Worm (Caenorhabditis elegans) whole organism, L3 larva: ENCODE results near the gene R31.2.
A peak's percentile ranks its signal among the peaks of the same experiment; 100 is the strongest.

Experiments
- R02D3.7 ChIP-seq: fragments of 150-350 bp; optimal IDR thresholded peaks from 2 replicates; lab custom pipeline; 2014; ENCODE audit warnings: missing biosample characterization, missing genetic modification characterization
- ZK546.5 ChIP-seq: sonication (generic microtip); optimal IDR thresholded peaks from 2 replicates; lab custom pipeline; 2017; ENCODE audit warnings: missing biosample characterization, missing genetic modification characterization
- aly-2 ChIP-seq: fragments of 150-350 bp; optimal IDR thresholded peaks from 2 replicates; lab custom pipeline; 2014; ENCODE audit warnings: missing biosample characterization, missing genetic modification characterization
- ama-1 ChIP-seq: fragments of 150-350 bp; optimal IDR thresholded peaks from 2 replicates; lab custom pipeline; 2018
- ceh-16 ChIP-seq: sonication (generic microtip); optimal IDR thresholded peaks from 2 replicates; lab custom pipeline; 2017; ENCODE audit warnings: missing biosample characterization, missing genetic modification characterization
- ceh-28 ChIP-seq: fragments of 150-350 bp; optimal IDR thresholded peaks from 2 replicates; lab custom pipeline; 2014; ENCODE audit warnings: missing biosample characterization, missing genetic modification reagents, missing genetic modification characterization
- ceh-82 ChIP-seq: fragments of 150-350 bp; optimal IDR thresholded peaks from 2 replicates; lab custom pipeline; 2014; ENCODE audit warnings: missing biosample characterization, missing genetic modification characterization
- egl-5 ChIP-seq: fragments of 150-350 bp; optimal IDR thresholded peaks from 2 replicates; lab custom pipeline; 2017; ENCODE audit warnings: missing biosample characterization, missing genetic modification reagents, missing genetic modification characterization, inconsistent platforms
- elt-1 ChIP-seq: fragments of 150-350 bp; optimal IDR thresholded peaks from 2 replicates; lab custom pipeline; 2014; ENCODE audit warnings: missing biosample characterization, missing genetic modification characterization
- elt-2 ChIP-seq: sonication (generic microtip); optimal IDR thresholded peaks from 2 replicates; lab custom pipeline; 2016; ENCODE audit warnings: missing genetic modification reagents, mild to moderate bottlenecking, missing genetic modification characterization, missing compliant biosample characterization
- eor-1 ChIP-seq, 2 experiments: fragments of 150-350 bp; optimal IDR thresholded peaks; 2 replicates each; lab custom pipeline; 2014 to 2018; ENCODE audit warnings: missing biosample characterization in 2 of 2, missing genetic modification characterization in 2 of 2
- fkh-10 ChIP-seq: sonication (generic microtip); optimal IDR thresholded peaks from 2 replicates; lab custom pipeline; 2017; ENCODE audit warnings: missing biosample characterization, missing genetic modification reagents, missing genetic modification characterization
- fos-1 ChIP-seq: fragments of 150-350 bp; optimal IDR thresholded peaks from 2 replicates; lab custom pipeline; 2014; ENCODE audit warnings: missing biosample characterization, missing genetic modification characterization
- hmg-11 ChIP-seq: sonication (generic microtip); optimal IDR thresholded peaks from 2 replicates; lab custom pipeline; 2016; ENCODE audit warnings: missing genetic modification characterization, missing compliant biosample characterization
- lin-39 ChIP-seq: fragments of 150-350 bp; optimal IDR thresholded peaks from 2 replicates; lab custom pipeline; 2018; ENCODE audit warnings: missing biosample characterization, missing genetic modification reagents, missing genetic modification characterization
- lsy-12 ChIP-seq: sonication (generic microtip); optimal IDR thresholded peaks from 2 replicates; lab custom pipeline; 2016; ENCODE audit warnings: mild to moderate bottlenecking, missing genetic modification characterization, missing compliant biosample characterization
- mml-1 ChIP-seq: fragments of 150-350 bp; sonication (generic microtip); optimal IDR thresholded peaks from 3 replicates; lab custom pipeline; 2014; ENCODE audit warnings: missing biosample characterization, missing genetic modification characterization
- nhr-11 ChIP-seq: fragments of 150-350 bp; optimal IDR thresholded peaks from 2 replicates; lab custom pipeline; 2014; ENCODE audit warnings: missing biosample characterization, missing genetic modification characterization
- nhr-12 ChIP-seq: fragments of 150-350 bp; optimal IDR thresholded peaks from 2 replicates; lab custom pipeline; 2014; ENCODE audit warnings: missing biosample characterization, missing genetic modification characterization
- nhr-23 ChIP-seq: fragments of 150-350 bp; optimal IDR thresholded peaks from 2 replicates; lab custom pipeline; 2014; ENCODE audit warnings: missing biosample characterization, missing genetic modification reagents, missing genetic modification characterization
- nhr-237 ChIP-seq: fragments of 150-350 bp; optimal IDR thresholded peaks from 2 replicates; lab custom pipeline; 2014; ENCODE audit warnings: missing biosample characterization, missing genetic modification characterization
- nhr-25 ChIP-seq: sonication (generic microtip); optimal IDR thresholded peaks from 2 replicates; lab custom pipeline; 2017; ENCODE audit warnings: missing biosample characterization, missing genetic modification characterization
- nhr-43 ChIP-seq: sonication (generic microtip); optimal IDR thresholded peaks from 2 replicates; lab custom pipeline; 2016; ENCODE audit warnings: mild to moderate bottlenecking, missing genetic modification characterization, missing compliant biosample characterization; ENCODE audit not compliant: poor library complexity, severe bottlenecking
- nhr-67 ChIP-seq: fragments of 150-350 bp; optimal IDR thresholded peaks from 2 replicates; lab custom pipeline; 2014; ENCODE audit warnings: missing biosample characterization, missing genetic modification characterization
- nhr-77 ChIP-seq: fragments of 150-350 bp; optimal IDR thresholded peaks from 2 replicates; lab custom pipeline; 2014; ENCODE audit warnings: missing biosample characterization, missing genetic modification characterization
- pha-4 ChIP-seq: fragments of 150-350 bp; optimal IDR thresholded peaks from 2 replicates; lab custom pipeline; 2014; ENCODE audit warnings: missing biosample characterization, missing genetic modification reagents, missing genetic modification characterization
- sea-2 ChIP-seq: fragments of 150-350 bp; sonication (generic microtip); optimal IDR thresholded peaks from 4 replicates; lab custom pipeline; 2014; ENCODE audit warnings: missing biosample characterization, missing genetic modification reagents, missing genetic modification characterization
- skn-1 ChIP-seq: fragments of 150-350 bp; optimal IDR thresholded peaks from 2 replicates; lab custom pipeline; 2014; ENCODE audit warnings: missing biosample characterization, missing genetic modification characterization
- tbx-2 ChIP-seq: sonication (generic microtip); optimal IDR thresholded peaks from 2 replicates; lab custom pipeline; 2016; ENCODE audit warnings: mild to moderate bottlenecking, missing genetic modification characterization, missing compliant biosample characterization
- unc-39 ChIP-seq: sonication (generic microtip); optimal IDR thresholded peaks from 4 replicates; lab custom pipeline; 2017; ENCODE audit warnings: missing biosample characterization, missing genetic modification characterization
- unc-62 ChIP-seq: fragments of 150-350 bp; sonication (generic microtip); optimal IDR thresholded peaks from 4 replicates; lab custom pipeline; 2014; ENCODE audit warnings: missing biosample characterization, missing genetic modification reagents, missing genetic modification characterization
- zag-1 ChIP-seq: fragments of 150-350 bp; optimal IDR thresholded peaks from 2 replicates; lab custom pipeline; 2014; ENCODE audit warnings: missing biosample characterization, missing genetic modification characterization
- ztf-11 ChIP-seq: fragments of 150-350 bp; optimal IDR thresholded peaks from 2 replicates; lab custom pipeline; 2014; ENCODE audit warnings: missing biosample characterization, missing genetic modification characterization
- ztf-4 ChIP-seq: fragments of 150-350 bp; optimal IDR thresholded peaks from 2 replicates; lab custom pipeline; 2014; ENCODE audit warnings: missing biosample characterization, missing genetic modification characterization

R31.2 gene

ce11 chrV:11921689-11922517, 4.5 kb downstream of the R31.2 start (continued):
- peak; percentile 1 for TF ChIP-seq ceh-28
- TF ChIP-seq eor-1 (tag; optimal IDR thresholded peaks at IDR 0.05; lab: Kevin White, UChicago), result no peak
- TF ChIP-seq nhr-23 (tag; lab: Kevin White, UChicago), result no peak
- TF ChIP-seq sea-2, result no peak
- TF ChIP-seq R02D3.7 (tag; lab: Kevin White, UChicago), result no peak
- no peak for TF ChIP-seq ceh-16 (tag; lab: Kevin White, UChicago)
- no peak for TF ChIP-seq tbx-2
- no peak for TF ChIP-seq egl-5 (tag; lab: Kevin White, UChicago)
- TF ChIP-seq nhr-25 (tag; lab: Kevin White, UChicago), result peak; percentile 53
- TF ChIP-seq hmg-11 (tag; lab: Kevin White, UChicago), result no peak
- TF ChIP-seq pha-4 (tag; lab: Kevin White, UChicago), result peak; percentile 61

ce11 chrV:11927346-11927745, 10.0 kb downstream of the R31.2 start, which contains the start of gene osm-6:
Gene osm-6 (minus strand): TSS chrV:11927446.
- no peak for TF ChIP-seq aly-2
- no peak for TF ChIP-seq elt-1 (tag; lab: Kevin White, UChicago)
- no peak for TF ChIP-seq nhr-77 (tag; lab: Kevin White, UChicago)
- no peak for TF ChIP-seq nhr-23 (tag; lab: Kevin White, UChicago)
- no peak for TF ChIP-seq ztf-11
- TF ChIP-seq elt-2 (tag; lab: Kevin White, UChicago), result no peak
- no peak for TF ChIP-seq lin-39 (tag; lab: Kevin White, UChicago)
- TF ChIP-seq nhr-11 (tag; lab: Kevin White, UChicago), result no peak
- TF ChIP-seq nhr-12 (tag; lab: Kevin White, UChicago), result no peak
- TF ChIP-seq R02D3.7 (tag; lab: Kevin White, UChicago), result no peak
- TF ChIP-seq zag-1 (tag; lab: Kevin White, UChicago), result no peak
- TF ChIP-seq unc-62 (GFP tag; lab: Kevin White, UChicago), result no peak
- no peak for TF ChIP-seq pha-4 (tag; lab: Kevin White, UChicago)
- no peak for TF ChIP-seq mml-1
- no peak for TF ChIP-seq tbx-2
- TF ChIP-seq nhr-43 (tag; lab: Kevin White, UChicago), result no peak
- no peak for TF ChIP-seq ceh-16 (tag; lab: Kevin White, UChicago)
- no peak for TF ChIP-seq fkh-10 (GFP tag; lab: Kevin White, UChicago)

ce11 chrV:11929046-11929590, 11.7 kb downstream of the R31.2 start, which contains the start of gene F58H1.2:
Gene F58H1.2 (plus strand): TSS chrV:11929096.
- TF ChIP-seq ZK546.5 (tag; lab: Kevin White, UChicago) (no peak), tbx-2 (no peak), unc-39 (tag; lab: Kevin White, UChicago) (no peak), nhr-43 (tag; lab: Kevin White, UChicago) (no peak), lin-39 (tag; lab: Kevin White, UChicago) (no peak), ztf-4 (tag; lab: Kevin White, UChicago) (no peak), ceh-16 (tag; lab: Kevin White, UChicago) (no peak), ceh-82 (no peak), mml-1 (no peak), ama-1 (no peak), egl-5 (tag; lab: Kevin White, UChicago) (no peak), skn-1 (tag; lab: Kevin White, UChicago) (no peak), eor-1 (tag; optimal IDR thresholded peaks at IDR 0.05; lab: Kevin White, UChicago) (no peak), sea-2 (no peak), nhr-237 (tag; lab: Kevin White, UChicago) (no peak), fos-1 (tag; lab: Kevin White, UChicago) (no peak), nhr-67 (no peak), lsy-12 (tag; lab: Kevin White, UChicago) (no peak)
